Worm (Caenorhabditis elegans): ENCODE results near the gene F49E12.8.

DNA sequence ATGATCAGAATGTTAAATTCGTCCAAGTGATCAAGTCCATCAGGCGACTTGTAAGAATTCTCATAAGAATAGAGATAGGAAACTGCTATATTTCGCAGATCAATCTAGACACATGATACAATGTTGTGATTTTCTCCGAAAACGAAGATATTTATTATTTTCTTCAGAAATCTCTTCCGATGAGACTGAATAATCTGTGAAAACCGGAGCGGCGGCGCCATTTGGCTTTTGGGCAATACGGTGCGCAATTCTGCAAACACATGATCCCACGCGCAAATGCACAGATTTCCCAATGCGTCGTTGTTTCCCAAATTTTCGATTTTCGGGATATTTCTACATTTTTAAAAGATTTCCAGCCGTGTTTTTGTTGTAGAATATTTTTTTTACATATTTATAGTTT lies 48.1 kb upstream of the F49E12.8 start:
- TF ChIP-seq tab-1 (GFP tag; IDR thresholded peaks at IDR 0.05) (no peak), med-1 (GFP tag; optimal IDR thresholded peaks at IDR 0.05; ENCODE audit: insufficient read depth) (no peak), ztf-29 (GFP tag; IDR thresholded peaks at IDR 0.05) (no peak; the same call in 1 of the 2 replicates), ref-1 (GFP tag; conservative IDR thresholded peaks at IDR 0.05) (no peak), flt-1 (GFP tag; IDR thresholded peaks at IDR 0.05) (no peak)

Measured in whole organism, midembryonic.